Worm (Caenorhabditis elegans) whole organism, young adult: ENCODE measurements around the gene spp-19.

Experiments
- B0261.1 ChIP-seq: sonication (generic microtip); optimal IDR thresholded peaks from 2 replicates; lab custom pipeline; 2016; ENCODE audit warnings: mild to moderate bottlenecking, missing genetic modification characterization, moderate library complexity, missing compliant biosample characterization
- C06A6.2 ChIP-seq: fragments of 200-800 bp; sonication (Bioruptor generic); conservative IDR thresholded peaks from 2 replicates; pipeline ENCODE4 v1.3.6; 2022; ENCODE audit warnings: missing genetic modification characterization, missing compliant biosample characterization
- F10E7.11 ChIP-seq: sonication (generic microtip); optimal IDR thresholded peaks from 2 replicates; lab custom pipeline; 2017; ENCODE audit warnings: mild to moderate bottlenecking, missing genetic modification characterization, moderate library complexity, missing compliant biosample characterization
- F22D6.2 ChIP-seq: sonication (generic microtip); optimal IDR thresholded peaks from 2 replicates; lab custom pipeline; 2016; ENCODE audit warnings: mild to moderate bottlenecking, missing genetic modification characterization, missing compliant biosample characterization
- F33H1.4 ChIP-seq: fragments of 200-800 bp; sonication (Bioruptor generic); IDR thresholded peaks from 2 replicates; pipeline ENCODE4 v1.3.6; 2022; ENCODE audit warnings: missing genetic modification reagents, missing genetic modification characterization, missing compliant biosample characterization
- F49E8.2 ChIP-seq: sonication (generic microtip); optimal IDR thresholded peaks from 3 replicates; lab custom pipeline; 2017; ENCODE audit warnings: missing genetic modification characterization, mild to moderate bottlenecking, missing compliant biosample characterization, antibody characterized with exemption, moderate library complexity; ENCODE audit not compliant: insufficient read depth
- F52B5.7 ChIP-seq: sonication (generic microtip); optimal IDR thresholded peaks from 2 replicates; lab custom pipeline; 2016; ENCODE audit warnings: mild to moderate bottlenecking, missing genetic modification characterization, missing compliant biosample characterization
- F55B11.4 ChIP-seq: sonication (generic microtip); optimal IDR thresholded peaks from 2 replicates; lab custom pipeline; 2016; ENCODE audit warnings: missing compliant biosample characterization, missing genetic modification characterization, borderline replicate concordance; ENCODE audit not compliant: insufficient read depth
- F57A8.1 ChIP-seq: fragments of 200-800 bp; sonication (Bioruptor generic); optimal IDR thresholded peaks from 2 replicates; lab custom pipeline; 2018; ENCODE audit warnings: mild to moderate bottlenecking, missing genetic modification characterization, moderate library complexity, missing compliant biosample characterization
- K11D2.4 ChIP-seq: fragments of 200-800 bp; sonication (Bioruptor generic); IDR thresholded peaks from 2 replicates; pipeline ENCODE4 v1.3.6; 2022; ENCODE audit warnings: missing genetic modification reagents, missing genetic modification characterization, missing compliant biosample characterization
- Y53F4B.3 ChIP-seq: fragments of 200-800 bp; sonication (Bioruptor generic); IDR thresholded peaks from 2 replicates; pipeline ENCODE4 v1.3.6; 2022; ENCODE audit warnings: missing genetic modification reagents, missing genetic modification characterization, missing compliant biosample characterization
- Y53G8AR.9 ChIP-seq: fragments of 200-800 bp; sonication (Bioruptor generic); conservative IDR thresholded peaks from 2 replicates; pipeline ENCODE4 v1.3.6; 2022; ENCODE audit warnings: missing genetic modification reagents, missing genetic modification characterization, missing compliant biosample characterization
- Y67H2A.10 ChIP-seq: fragments of 200-800 bp; sonication (Bioruptor generic); conservative IDR thresholded peaks from 2 replicates; pipeline ENCODE4 v1.3.6; 2022; ENCODE audit warnings: missing genetic modification reagents, missing genetic modification characterization, missing compliant biosample characterization
- Y95B8A.8 ChIP-seq: fragments of 200-800 bp; sonication (Bioruptor generic); IDR thresholded peaks from 2 replicates; pipeline ENCODE4 v1.3.6; 2022; ENCODE audit warnings: missing genetic modification reagents, missing genetic modification characterization, missing compliant biosample characterization
- ZK185.1 ChIP-seq: sonication (generic microtip); optimal IDR thresholded peaks from 2 replicates; lab custom pipeline; 2016; ENCODE audit warnings: mild to moderate bottlenecking, missing genetic modification characterization, missing compliant biosample characterization; ENCODE audit not compliant: poor library complexity, severe bottlenecking
- ama-1 ChIP-seq, 3 experiments: fragments of 150-350 bp in 1 of 3; sonication (generic microtip) in 2 of 3; optimal IDR thresholded peaks; 2 replicates each; lab custom pipeline; 2014 to 2018; ENCODE audit warnings: missing biosample characterization in 2 of 3, missing genetic modification characterization in 2 of 3, missing genetic modification reagents in 2 of 3
- atf-7 ChIP-seq: sonication (generic microtip); optimal IDR thresholded peaks from 2 replicates; lab custom pipeline; 2017; ENCODE audit warnings: mild to moderate bottlenecking, missing genetic modification characterization, missing compliant biosample characterization
- athp-1 ChIP-seq: sonication (generic microtip); optimal IDR thresholded peaks from 2 replicates; lab custom pipeline; 2017; ENCODE audit warnings: mild to moderate bottlenecking, missing genetic modification characterization, missing compliant biosample characterization
- ccch-3 ChIP-seq: fragments of 200-800 bp; sonication (Bioruptor generic); optimal IDR thresholded peaks from 2 replicates; lab custom pipeline; 2018; ENCODE audit warnings: mild to moderate bottlenecking, missing genetic modification characterization, missing compliant biosample characterization
- ceh-58 ChIP-seq: fragments of 200-800 bp; sonication (Bioruptor generic); IDR thresholded peaks from 2 replicates; pipeline ENCODE4 v1.3.6; 2022; ENCODE audit warnings: missing genetic modification characterization, missing compliant biosample characterization
- chd-7 ChIP-seq: sonication (generic microtip); optimal IDR thresholded peaks from 2 replicates; lab custom pipeline; 2016; ENCODE audit warnings: mild to moderate bottlenecking, missing genetic modification characterization, moderate library complexity, missing compliant biosample characterization
- dox-1 ChIP-seq: fragments of 200-800 bp; sonication (Bioruptor generic); IDR thresholded peaks from 2 replicates; pipeline ENCODE4 v1.3.6; 2022; ENCODE audit warnings: missing genetic modification reagents, missing genetic modification characterization, missing compliant biosample characterization
- dpff-1 ChIP-seq: sonication (generic microtip); optimal IDR thresholded peaks from 2 replicates; lab custom pipeline; 2017; ENCODE audit warnings: mild to moderate bottlenecking, missing genetic modification characterization, missing compliant biosample characterization
- egl-18 ChIP-seq: fragments of 200-800 bp; sonication (Bioruptor generic); IDR thresholded peaks from 2 replicates; pipeline ENCODE4 v1.3.6; 2022; ENCODE audit warnings: missing genetic modification reagents, missing genetic modification characterization, missing compliant biosample characterization
- hlh-26 ChIP-seq: fragments of 200-800 bp; sonication (Bioruptor generic); conservative IDR thresholded peaks from 2 replicates; pipeline ENCODE4 v1.3.6; 2022; ENCODE audit warnings: missing genetic modification reagents, missing genetic modification characterization, missing compliant biosample characterization
- hmg-1.2 ChIP-seq: fragments of 200-800 bp; sonication (Bioruptor generic); IDR thresholded peaks from 2 replicates; pipeline ENCODE4 v1.3.6; 2022; ENCODE audit warnings: missing genetic modification reagents, missing genetic modification characterization, missing compliant biosample characterization
- hmg-20 ChIP-seq: fragments of 200-800 bp; sonication (Bioruptor generic); IDR thresholded peaks from 2 replicates; pipeline ENCODE4 v1.3.6; 2022; ENCODE audit warnings: missing genetic modification reagents, missing genetic modification characterization, missing compliant biosample characterization
- lin-54 ChIP-seq: fragments of 200-800 bp; sonication (Bioruptor generic); optimal IDR thresholded peaks from 2 replicates; lab custom pipeline; 2018; ENCODE audit warnings: mild to moderate bottlenecking, missing genetic modification characterization, missing compliant biosample characterization
- lsl-1 ChIP-seq: fragments of 200-800 bp; sonication (Bioruptor generic); optimal IDR thresholded peaks from 2 replicates; lab custom pipeline; 2018; ENCODE audit warnings: mild to moderate bottlenecking, missing genetic modification characterization, moderate library complexity, missing compliant biosample characterization
- lsy-27 ChIP-seq: sonication (generic microtip); optimal IDR thresholded peaks from 2 replicates; lab custom pipeline; 2017; ENCODE audit warnings: missing genetic modification characterization, mild to moderate bottlenecking, missing compliant biosample characterization, antibody characterized with exemption, missing genotype, borderline replicate concordance; ENCODE audit not compliant: insufficient read depth
- madf-10 ChIP-seq: sonication (generic microtip); optimal IDR thresholded peaks from 2 replicates; lab custom pipeline; 2016; ENCODE audit warnings: mild to moderate bottlenecking, missing genetic modification characterization, missing compliant biosample characterization
- mel-28 ChIP-seq: sonication (generic microtip); optimal IDR thresholded peaks from 2 replicates; lab custom pipeline; 2016; ENCODE audit warnings: borderline replicate concordance, mild to moderate bottlenecking, missing genetic modification characterization, missing compliant biosample characterization
- mes-4 ChIP-seq: sonication (generic microtip); optimal IDR thresholded peaks from 2 replicates; lab custom pipeline; 2016; ENCODE audit warnings: missing genotype, missing genetic modification characterization, missing compliant biosample characterization
- mxl-1 ChIP-seq: sonication (generic microtip); optimal IDR thresholded peaks from 2 replicates; lab custom pipeline; 2016; ENCODE audit warnings: missing genetic modification characterization, missing compliant biosample characterization
- nhr-120 ChIP-seq: fragments of 200-800 bp; sonication (Bioruptor generic); IDR thresholded peaks from 2 replicates; pipeline ENCODE4 v1.3.6; 2022; ENCODE audit warnings: missing genetic modification characterization, missing compliant biosample characterization
- nhr-80 ChIP-seq: sonication (generic microtip); optimal IDR thresholded peaks from 2 replicates; lab custom pipeline; 2016; ENCODE audit warnings: missing genetic modification characterization, missing compliant biosample characterization
- nhr-90 ChIP-seq: sonication (generic microtip); optimal IDR thresholded peaks from 2 replicates; lab custom pipeline; 2016; ENCODE audit warnings: missing genotype, mild to moderate bottlenecking, missing genetic modification characterization, missing compliant biosample characterization
- repo-1 ChIP-seq: sonication (generic microtip); optimal IDR thresholded peaks from 2 replicates; lab custom pipeline; 2017; ENCODE audit warnings: mild to moderate bottlenecking, missing genetic modification characterization, missing compliant biosample characterization
- sdz-38 ChIP-seq: sonication (generic microtip); optimal IDR thresholded peaks from 2 replicates; lab custom pipeline; 2016; ENCODE audit warnings: missing genotype, missing genetic modification characterization, missing compliant biosample characterization
- snpc-1.3 ChIP-seq: sonication (generic microtip); optimal IDR thresholded peaks from 2 replicates; lab custom pipeline; 2017; ENCODE audit warnings: missing genetic modification characterization, mild to moderate bottlenecking, missing compliant biosample characterization, antibody characterized with exemption, moderate library complexity, missing genotype, missing genetic modification reagents; ENCODE audit not compliant: insufficient read depth
- snpc-4 ChIP-seq, 5 experiments: fragments of 150-350 bp in 1 of 5; sonication (generic microtip) in 4 of 5; optimal IDR thresholded peaks; 2 replicates each; lab custom pipeline; 2014 to 2018; ENCODE audit warnings: missing genetic modification characterization in 5 of 5, missing biosample characterization in 3 of 5, antibody characterized with exemption in 2 of 5, mild to moderate bottlenecking in 2 of 5, missing compliant biosample characterization in 2 of 5, missing genotype in 2 of 5, moderate library complexity in 2 of 5, missing genetic modification reagents in 1 of 5
- somi-1 ChIP-seq: fragments of 200-800 bp; sonication (Bioruptor generic); optimal IDR thresholded peaks from 2 replicates; lab custom pipeline; 2018; ENCODE audit warnings: mild to moderate bottlenecking, missing genetic modification characterization, missing compliant biosample characterization
- unc-62 ChIP-seq: fragments of 150-350 bp; optimal IDR thresholded peaks from 2 replicates; lab custom pipeline; 2014; ENCODE audit warnings: missing biosample characterization, missing genetic modification reagents, missing genetic modification characterization
- xnd-1 ChIP-seq: sonication (generic microtip); optimal IDR thresholded peaks from 2 replicates; lab custom pipeline; 2016; ENCODE audit warnings: missing genotype, missing genetic modification reagents, missing genetic modification characterization, missing compliant biosample characterization
- zfh-2 ChIP-seq: fragments of 200-800 bp; sonication (Bioruptor generic); conservative IDR thresholded peaks from 2 replicates; pipeline ENCODE4 v1.3.6; 2022; ENCODE audit warnings: missing genetic modification reagents, missing genetic modification characterization, missing compliant biosample characterization
- ztf-26 ChIP-seq: sonication (generic microtip); optimal IDR thresholded peaks from 2 replicates; lab custom pipeline; 2017; ENCODE audit warnings: missing genetic modification characterization, missing compliant biosample characterization
- ztf-3 ChIP-seq: fragments of 200-800 bp; sonication (Bioruptor generic); optimal IDR thresholded peaks from 2 replicates; lab custom pipeline; 2018; ENCODE audit warnings: mild to moderate bottlenecking, missing genetic modification characterization, missing compliant biosample characterization

Gene spp-19

DNA sequence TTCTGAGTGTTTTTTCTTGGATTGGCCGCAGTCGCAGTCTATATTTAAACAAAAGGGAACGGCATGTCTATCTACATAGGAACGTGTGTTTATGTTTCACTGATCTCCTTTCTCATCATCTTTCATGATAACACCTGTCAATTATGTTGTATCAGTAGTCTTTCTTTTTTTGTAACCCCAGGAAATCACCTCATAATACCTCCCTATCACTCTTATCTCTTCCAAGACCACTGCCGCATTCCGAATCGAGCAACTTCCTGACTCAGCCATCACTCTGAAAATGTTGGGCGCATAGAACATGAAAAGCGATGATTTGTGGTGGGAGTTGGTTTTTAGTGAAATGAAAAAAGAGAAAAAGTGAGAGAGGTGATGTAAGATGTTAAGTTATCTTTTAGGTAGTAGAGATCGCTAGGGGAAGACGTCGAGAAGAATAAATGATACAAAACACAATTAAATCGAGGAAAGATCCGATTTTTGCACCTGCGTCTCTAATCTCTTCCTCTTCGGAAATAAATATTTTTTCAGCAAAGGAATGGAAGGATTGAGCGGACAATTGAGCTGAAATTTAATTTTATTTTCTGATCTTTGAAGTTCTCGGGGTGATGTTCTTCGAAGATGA is 38.5 kb downstream of the spp-19 start (continued):
- TF ChIP-seq F22D6.2 (tag; lab: Kevin White, UChicago) (no peak), F33H1.4 (GFP tag; lab: Robert Waterston, UW) (no peak), dpff-1 (tag; lab: Kevin White, UChicago) (no peak), mel-28 (tag; lab: Kevin White, UChicago) (no peak), ztf-26 (tag; lab: Kevin White, UChicago) (no peak), Y95B8A.8 (no peak), K11D2.4 (GFP tag; lab: Robert Waterston, UW) (no peak), somi-1 (no peak), athp-1 (tag; lab: Kevin White, UChicago) (no peak), ztf-3 (GFP tag; lab: Kevin White, UChicago) (no peak), xnd-1 (tag; lab: Kevin White, UChicago) (no peak), B0261.1 (tag; lab: Kevin White, UChicago) (no peak), F10E7.11 (tag; lab: Kevin White, UChicago) (no peak), lsl-1 (GFP tag; lab: Kevin White, UChicago) (no peak), atf-7 (tag; lab: Kevin White, UChicago) (peak; percentile 68), snpc-1.3 (no peak), egl-18 (GFP tag; lab: Robert Waterston, UW) (no peak), nhr-80 (tag; lab: Kevin White, UChicago) (peak; percentile 99), repo-1 (no peak), ama-1 (optimal IDR thresholded peaks at IDR 0.05; lab: Kevin White, UChicago) (no peak), ama-1 (GFP tag; optimal IDR thresholded peaks at IDR 0.05; lab: Kevin White, UChicago) (no peak), dox-1 (GFP tag; lab: Robert Waterston, UW) (peak; percentile 72), lsy-27 (no peak), unc-62 (peak; percentile 41), hmg-1.2 (GFP tag; lab: Robert Waterston, UW) (no peak), F49E8.2 (tag; lab: Kevin White, UChicago) (no peak), chd-7 (no peak), sdz-38 (tag; lab: Kevin White, UChicago) (no peak), Y53F4B.3 (no peak), zfh-2 (GFP tag; lab: Robert Waterston, UW) (no peak), nhr-120 (GFP tag; lab: Robert Waterston, UW) (no peak), hmg-20 (GFP tag; lab: Robert Waterston, UW) (no peak), mxl-1 (no peak), ccch-3 (no peak), madf-10 (tag; lab: Kevin White, UChicago) (no peak), ZK185.1 (tag; lab: Kevin White, UChicago) (no peak), C06A6.2 (GFP tag; lab: Robert Waterston, UW) (no peak), snpc-4 (GFP tag; optimal IDR thresholded peaks at IDR 0.05; lab: Kevin White, UChicago) (no peak), snpc-4 (tag; optimal IDR thresholded peaks at IDR 0.05; lab: Kevin White, UChicago) (no peak), nhr-90 (tag; lab: Kevin White, UChicago) (peak; percentile 4), lin-54 (no peak), Y67H2A.10 (no peak), mes-4 (tag; lab: Kevin White, UChicago) (no peak), Y53G8AR.9 (GFP tag; lab: Robert Waterston, UW) (no peak), hlh-26 (GFP tag; lab: Robert Waterston, UW) (no peak), F52B5.7 (no peak), ceh-58 (GFP tag; lab: Robert Waterston, UW) (no peak), F55B11.4 (no peak), F57A8.1 (GFP tag; lab: Kevin White, UChicago) (no peak)
